Fruit fly (Drosophila melanogaster) whole organism, embryonic: ENCODE results near the gene fd96Ca.

Experiments used
- Antp ChIP-seq: fragments of 200-800 bp; sonication (Bioruptor generic); optimal IDR thresholded peaks from 3 replicates; lab custom pipeline; 2016; ENCODE audit warnings: missing biosample characterization, missing genetic modification characterization
- CG10565 ChIP-seq: fragments of 200-800 bp; sonication (Bioruptor generic); optimal IDR thresholded peaks from 3 replicates; lab custom pipeline; 2016; ENCODE audit warnings: missing biosample characterization, mild to moderate bottlenecking, missing genetic modification characterization
- CG13424 ChIP-seq: fragments of 200-800 bp; sonication (Bioruptor generic); optimal IDR thresholded peaks from 2 replicates; lab custom pipeline; 2019; ENCODE audit warnings: missing biosample characterization, mild to moderate bottlenecking, missing genetic modification characterization, moderate library complexity
- CG15514 ChIP-seq: fragments of 200-800 bp; sonication (Bioruptor generic); optimal IDR thresholded peaks from 3 replicates; lab custom pipeline; 2017; ENCODE audit warnings: missing biosample characterization, missing genetic modification characterization, mild to moderate bottlenecking, moderate library complexity, missing genetic modification reagents
- CG15601 ChIP-seq: fragments of 200-800 bp; sonication (Bioruptor generic); optimal IDR thresholded peaks from 3 replicates; lab custom pipeline; 2019; ENCODE audit warnings: missing biosample characterization, mild to moderate bottlenecking, missing genetic modification characterization, moderate library complexity
- CG1602 ChIP-seq: fragments of 200-800 bp; sonication (Bioruptor generic); optimal IDR thresholded peaks from 3 replicates; lab custom pipeline; 2016; ENCODE audit warnings: missing biosample characterization, missing genetic modification characterization
- CG17802 ChIP-seq: fragments of 200-800 bp; sonication (Bioruptor generic); optimal IDR thresholded peaks from 2 replicates; lab custom pipeline; 2018; ENCODE audit warnings: missing biosample characterization, mild to moderate bottlenecking, missing genetic modification characterization, moderate library complexity
- CG2678 ChIP-seq: fragments of 200-800 bp; sonication (Bioruptor generic); optimal IDR thresholded peaks from 3 replicates; lab custom pipeline; 2019; ENCODE audit warnings: missing biosample characterization, mild to moderate bottlenecking, missing genetic modification characterization, moderate library complexity
- CG2712 ChIP-seq: fragments of 200-800 bp; optimal IDR thresholded peaks from 3 replicates; lab custom pipeline; 2019; ENCODE audit warnings: missing biosample characterization, mild to moderate bottlenecking, missing genetic modification characterization, moderate library complexity
- CG2889 ChIP-seq: fragments of 200-800 bp; sonication (Bioruptor generic); IDR thresholded peaks from 3 replicates; pipeline ENCODE4 v1.3.6; 2022; ENCODE audit warnings: missing biosample characterization, missing genetic modification characterization
- CG31224 ChIP-seq: fragments of 200-800 bp; sonication (Bioruptor generic); IDR thresholded peaks from 2 replicates; pipeline ENCODE4 v1.3.6; 2022; ENCODE audit warnings: missing biosample characterization, missing genetic modification characterization
- CG31365 ChIP-seq: fragments of 200-800 bp; sonication (Bioruptor generic); optimal IDR thresholded peaks from 2 replicates; lab custom pipeline; 2018; ENCODE audit warnings: missing biosample characterization, mild to moderate bottlenecking, missing genetic modification characterization
- CG33213 ChIP-seq: fragments of 200-800 bp; sonication (Bioruptor generic); optimal IDR thresholded peaks from 3 replicates; lab custom pipeline; 2016; ENCODE audit warnings: missing biosample characterization, missing genetic modification characterization
- CG3726 ChIP-seq: fragments of 200-800 bp; sonication (Bioruptor generic); IDR thresholded peaks from 3 replicates; pipeline ENCODE4, ENCODE4 v1.3.6; 2022; ENCODE audit warnings: missing biosample characterization, missing genetic modification characterization
- CG4360 ChIP-seq: fragments of 200-800 bp; sonication (Bioruptor generic); IDR thresholded peaks from 2 replicates; pipeline ENCODE4 v1.3.6; 2022; ENCODE audit warnings: missing biosample characterization, missing genetic modification characterization
- CG5953 ChIP-seq: fragments of 200-800 bp; sonication (Bioruptor generic); IDR thresholded peaks from 2 replicates; pipeline ENCODE4 v1.3.6; 2022; ENCODE audit warnings: missing biosample characterization, missing genetic modification characterization
- CG6272 ChIP-seq: fragments of 200-800 bp; sonication (Bioruptor generic); IDR thresholded peaks from 2 replicates; pipeline ENCODE4 v1.3.6; 2022; ENCODE audit warnings: missing biosample characterization, missing genetic modification characterization
- CG6854 ChIP-seq: fragments of 200-800 bp; sonication (Bioruptor generic); optimal IDR thresholded peaks from 3 replicates; lab custom pipeline; 2017; ENCODE audit warnings: missing biosample characterization, mild to moderate bottlenecking, missing genetic modification characterization
- CG8089 ChIP-seq: fragments of 200-800 bp; sonication (Bioruptor generic); optimal IDR thresholded peaks from 3 replicates; lab custom pipeline; 2016; ENCODE audit warnings: missing biosample characterization, missing genetic modification characterization
- CG9817 ChIP-seq: fragments of 200-800 bp; sonication (Bioruptor generic); optimal IDR thresholded peaks from 2 replicates; lab custom pipeline; 2018; ENCODE audit warnings: missing biosample characterization, mild to moderate bottlenecking, missing genetic modification characterization, moderate library complexity
- E2f1 ChIP-seq: fragments of 200-800 bp; sonication (Bioruptor generic); IDR thresholded peaks from 2 replicates; pipeline ENCODE4 v1.3.6; 2022; ENCODE audit warnings: missing biosample characterization, missing genetic modification characterization
- ERR ChIP-seq: fragments of 200-800 bp; sonication (Bioruptor generic); optimal IDR thresholded peaks from 2 replicates; lab custom pipeline; 2016; ENCODE audit warnings: missing biosample characterization, missing genetic modification characterization
- Elba2 ChIP-seq: fragments of 200-800 bp; sonication (Bioruptor generic); optimal IDR thresholded peaks from 3 replicates; lab custom pipeline; 2016; ENCODE audit warnings: missing biosample characterization, missing genetic modification characterization
- Kr ChIP-seq: fragments of 200-800 bp; sonication (Bioruptor generic); optimal IDR thresholded peaks from 2 replicates; lab custom pipeline; 2017; ENCODE audit warnings: missing biosample characterization, mild to moderate bottlenecking, missing genetic modification characterization
- Lhr ChIP-seq: fragments of 200-800 bp; sonication (Bioruptor generic); optimal IDR thresholded peaks from 3 replicates; lab custom pipeline; 2017; ENCODE audit warnings: mild to moderate bottlenecking, missing biosample characterization, missing genetic modification reagents, missing genetic modification characterization
- Mrtf ChIP-seq: fragments of 200-800 bp; sonication (Bioruptor generic); IDR thresholded peaks from 3 replicates; pipeline ENCODE4 v1.3.6; 2022; ENCODE audit warnings: missing biosample characterization, missing genetic modification characterization
- Oli ChIP-seq: fragments of 200-800 bp; sonication (Bioruptor generic); optimal IDR thresholded peaks from 2 replicates; lab custom pipeline; 2018; ENCODE audit warnings: missing biosample characterization, mild to moderate bottlenecking, missing genetic modification characterization, moderate library complexity
- TFAM ChIP-seq: fragments of 200-800 bp; sonication (Bioruptor generic); optimal IDR thresholded peaks from 2 replicates; lab custom pipeline; 2017; ENCODE audit warnings: missing biosample characterization, missing genetic modification characterization, inconsistent platforms
- amos ChIP-seq: fragments of 200-800 bp; sonication (Bioruptor generic); IDR thresholded peaks from 2 replicates; pipeline ENCODE4 v1.3.6; 2022; ENCODE audit warnings: missing biosample characterization, missing genetic modification characterization; ENCODE audit not compliant: partially characterized antibody
- ato ChIP-seq: fragments of 200-800 bp; sonication (Bioruptor generic); IDR thresholded peaks from 2 replicates; pipeline ENCODE4 v1.3.6; 2022; ENCODE audit warnings: missing biosample characterization, missing genetic modification characterization; ENCODE audit not compliant: partially characterized antibody
- bbx ChIP-seq: fragments of 200-800 bp; sonication (Bioruptor generic); IDR thresholded peaks from 2 replicates; pipeline ENCODE4 v1.3.6; 2022; ENCODE audit warnings: missing biosample characterization, missing genetic modification characterization; ENCODE audit not compliant: partially characterized antibody
- bigmax ChIP-seq: fragments of 200-800 bp; sonication (Bioruptor generic); optimal IDR thresholded peaks from 2 replicates; lab custom pipeline; 2018; ENCODE audit warnings: missing biosample characterization, mild to moderate bottlenecking, missing genetic modification characterization
- cg ChIP-seq: fragments of 200-800 bp; sonication (Bioruptor generic); optimal IDR thresholded peaks from 3 replicates; lab custom pipeline; 2019; ENCODE audit warnings: missing biosample characterization, mild to moderate bottlenecking, missing genetic modification characterization, moderate library complexity
- chn ChIP-seq: fragments of 200-800 bp; sonication (Bioruptor generic); optimal IDR thresholded peaks from 2 replicates; lab custom pipeline; 2016; ENCODE audit warnings: missing biosample characterization, missing genetic modification characterization
- danr ChIP-seq: fragments of 200-800 bp; sonication (Bioruptor generic); IDR thresholded peaks from 2 replicates; pipeline ENCODE4 v1.3.6; 2022; ENCODE audit warnings: missing biosample characterization, missing genetic modification characterization
- eyg ChIP-seq: fragments of 200-800 bp; sonication (Bioruptor generic); optimal IDR thresholded peaks from 3 replicates; lab custom pipeline; 2016; ENCODE audit warnings: missing biosample characterization, missing genetic modification characterization
- gcm ChIP-seq: fragments of 200-800 bp; sonication (Bioruptor generic); optimal IDR thresholded peaks from 2 replicates; lab custom pipeline; 2019; ENCODE audit warnings: missing biosample characterization, mild to moderate bottlenecking, missing genetic modification characterization, moderate library complexity
- gsb ChIP-seq: fragments of 200-800 bp; sonication (Bioruptor generic); IDR thresholded peaks from 2 replicates; pipeline ENCODE4 v1.3.6; 2022; ENCODE audit warnings: missing biosample characterization, missing genetic modification characterization
- kah ChIP-seq: fragments of 200-800 bp; sonication (Bioruptor generic); optimal IDR thresholded peaks from 2 replicates; lab custom pipeline; 2018; ENCODE audit warnings: missing biosample characterization, mild to moderate bottlenecking, missing genetic modification characterization
- kni ChIP-seq: fragments of 200-800 bp; sonication (Bioruptor generic); optimal IDR thresholded peaks from 3 replicates; lab custom pipeline; 2017; ENCODE audit warnings: mild to moderate bottlenecking, missing biosample characterization, missing genetic modification reagents, missing genetic modification characterization
- nerfin-2 ChIP-seq: fragments of 200-800 bp; sonication (Bioruptor generic); IDR thresholded peaks from 2 replicates; pipeline ENCODE4 v1.3.6; 2022; ENCODE audit warnings: missing biosample characterization, missing genetic modification characterization; ENCODE audit not compliant: partially characterized antibody
- odd ChIP-seq: fragments of 200-800 bp; sonication (Bioruptor generic); optimal IDR thresholded peaks from 2 replicates; lab custom pipeline; 2017; ENCODE audit warnings: missing biosample characterization, mild to moderate bottlenecking, missing genetic modification characterization
- phol ChIP-seq: fragments of 200-800 bp; sonication (Bioruptor generic); optimal IDR thresholded peaks from 3 replicates; lab custom pipeline; 2018; ENCODE audit warnings: missing biosample characterization, mild to moderate bottlenecking, missing genetic modification characterization, moderate library complexity
- pum ChIP-seq: fragments of 200-800 bp; sonication (Bioruptor generic); optimal IDR thresholded peaks from 2 replicates; lab custom pipeline; 2016; ENCODE audit warnings: missing biosample characterization, missing genetic modification characterization
- sd ChIP-seq: fragments of 200-800 bp; sonication (Bioruptor generic); optimal IDR thresholded peaks from 3 replicates; lab custom pipeline; 2018; ENCODE audit warnings: missing biosample characterization, mild to moderate bottlenecking, missing genetic modification characterization, moderate library complexity
- sima ChIP-seq: fragments of 200-800 bp; sonication (Bioruptor generic); optimal IDR thresholded peaks from 2 replicates; lab custom pipeline; 2016; ENCODE audit warnings: missing biosample characterization, missing genetic modification characterization
- tap ChIP-seq: fragments of 200-800 bp; optimal IDR thresholded peaks from 3 replicates; lab custom pipeline; 2019; ENCODE audit warnings: missing biosample characterization, mild to moderate bottlenecking, missing genetic modification characterization, moderate library complexity
- tna ChIP-seq: fragments of 200-800 bp; sonication (Bioruptor generic); IDR thresholded peaks from 2 replicates; pipeline ENCODE4 v1.3.6; 2022; ENCODE audit warnings: missing biosample characterization, missing genetic modification characterization; ENCODE audit not compliant: partially characterized antibody
- tx ChIP-seq: fragments of 200-800 bp; sonication (Bioruptor generic); optimal IDR thresholded peaks from 2 replicates; lab custom pipeline; 2016; ENCODE audit warnings: missing biosample characterization, missing genetic modification characterization
- usp ChIP-seq: fragments of >200 bp; optimal IDR thresholded peaks from 2 replicates; lab custom pipeline; 2017; ENCODE audit warnings: missing biosample characterization, missing genetic modification characterization
- wdn ChIP-seq: fragments of 200-800 bp; sonication (Bioruptor generic); IDR thresholded peaks from 2 replicates; pipeline ENCODE4 v1.3.6; 2022; ENCODE audit warnings: missing biosample characterization, missing genetic modification characterization

Gene fd96Ca

dm6 chr3R:25039028-25039476 is 43.4 kb upstream of the fd96Ca start, which contains the start of the genes Ythdf and bai (continued):
- TF ChIP-seq CG2678 (tag; lab: Kevin White, UChicago) (no peak), odd (GFP tag; lab: Kevin White, UChicago) (no peak), wdn (GFP tag; lab: Robert Waterston, UW) (no peak), Elba2 (GFP tag; lab: Kevin White, UChicago) (no peak), nerfin-2 (peak; percentile 56; the same call in 1 of the 2 replicates), tx (GFP tag; lab: Kevin White, UChicago) (peak; percentile 6), chn (GFP tag; lab: Kevin White, UChicago) (peak; percentile 47), TFAM (no peak), kni (no peak), usp (GFP tag; lab: Kevin White, UChicago) (no peak), kah (no peak), tap (tag; lab: Kevin White, UChicago) (no peak), danr (GFP tag; lab: Robert Waterston, UW) (no peak), sd (tag; lab: Kevin White, UChicago) (no peak), CG2712 (tag; lab: Kevin White, UChicago) (no peak), CG33213 (peak; percentile 23), CG10565 (no peak), CG1602 (GFP tag; lab: Kevin White, UChicago) (peak; percentile 14), CG2889 (GFP tag; lab: Robert Waterston, UW) (no peak), CG8089 (GFP tag; lab: Kevin White, UChicago) (no peak), sima (GFP tag; lab: Kevin White, UChicago) (no peak), Kr (GFP tag; lab: Kevin White, UChicago) (no peak), CG13424 (no peak), ato (GFP tag; lab: Robert Waterston, UW) (peak; percentile 47; the same call in 1 of the 2 replicates), ERR (GFP tag; lab: Kevin White, UChicago) (peak; percentile 13), bbx (GFP tag; lab: Robert Waterston, UW) (peak; percentile 69), gcm (GFP tag; lab: Kevin White, UChicago) (no peak), amos (GFP tag; lab: Robert Waterston, UW) (peak; percentile 86), CG3726 (no peak), CG31224 (GFP tag; lab: Robert Waterston, UW) (no peak), CG15601 (tag; lab: Kevin White, UChicago) (no peak), CG6272 (GFP tag; lab: Robert Waterston, UW) (no peak), Lhr (GFP tag; lab: Kevin White, UChicago) (peak; percentile 48), CG15514 (GFP tag; lab: Kevin White, UChicago) (no peak), Antp (GFP tag; lab: Kevin White, UChicago) (no peak), gsb (GFP tag; lab: Robert Waterston, UW) (no peak), CG31365 (tag; lab: Kevin White, UChicago) (no peak), tna (peak; percentile 72), Oli (tag; lab: Kevin White, UChicago) (no peak), CG17802 (tag; lab: Kevin White, UChicago) (no peak), Mrtf (GFP tag; lab: Robert Waterston, UW) (no peak), pum (GFP tag; lab: Kevin White, UChicago) (no peak), phol (tag; lab: Kevin White, UChicago) (peak; percentile 62), CG4360 (no peak), CG9817 (tag; lab: Kevin White, UChicago) (no peak), cg (GFP tag; lab: Kevin White, UChicago) (peak; percentile 96), eyg (GFP tag; lab: Kevin White, UChicago) (no peak), E2f1 (GFP tag; lab: Robert Waterston, UW) (no peak), bigmax (GFP tag; lab: Kevin White, UChicago) (no peak), CG5953 (GFP tag; lab: Robert Waterston, UW) (no peak), CG6854 (GFP tag; lab: Kevin White, UChicago) (no peak)
